Fruit fly (Drosophila melanogaster) whole organism, embryonic: ENCODE results near the gene CG17959.

Source experiments
- ATbp ChIP-seq: fragments of 200-800 bp; sonication (Bioruptor generic); optimal IDR thresholded peaks from 2 replicates; lab custom pipeline; 2017; ENCODE audit warnings: missing biosample characterization, mild to moderate bottlenecking, missing genetic modification characterization, missing genetic modification reagents
- Atf6 ChIP-seq: fragments of 200-800 bp; sonication (Bioruptor generic); IDR thresholded peaks from 2 replicates; pipeline ENCODE4 v1.3.6; 2022; ENCODE audit warnings: missing biosample characterization, missing genetic modification characterization
- B-H2 ChIP-seq: fragments of 200-800 bp; sonication (Bioruptor generic); optimal IDR thresholded peaks from 2 replicates; lab custom pipeline; 2018; ENCODE audit warnings: missing biosample characterization, mild to moderate bottlenecking, missing genetic modification characterization
- CG1529 ChIP-seq: fragments of 200-800 bp; sonication (Bioruptor generic); optimal IDR thresholded peaks from 3 replicates; lab custom pipeline; 2018; ENCODE audit warnings: missing biosample characterization, missing genetic modification characterization
- CG16863 ChIP-seq: fragments of 200-800 bp; sonication (Bioruptor generic); optimal IDR thresholded peaks from 3 replicates; lab custom pipeline; 2016; ENCODE audit warnings: missing biosample characterization, missing genetic modification characterization
- CG17568 ChIP-seq: fragments of 200-800 bp; sonication (Bioruptor generic); optimal IDR thresholded peaks from 2 replicates; lab custom pipeline; 2018; ENCODE audit warnings: missing biosample characterization, mild to moderate bottlenecking, missing genetic modification characterization, moderate library complexity
- CG17612 ChIP-seq: fragments of 200-800 bp; sonication (Bioruptor generic); IDR thresholded peaks from 2 replicates; pipeline ENCODE4 v1.3.6; 2022; ENCODE audit warnings: missing biosample characterization, missing genetic modification characterization
- CG2202 ChIP-seq: fragments of 200-800 bp; sonication (Bioruptor generic); optimal IDR thresholded peaks from 2 replicates; lab custom pipeline; 2018; ENCODE audit warnings: missing biosample characterization, mild to moderate bottlenecking, missing genetic modification characterization
- CG30403 ChIP-seq: fragments of 200-800 bp; sonication (Bioruptor generic); optimal IDR thresholded peaks from 3 replicates; lab custom pipeline; 2016; ENCODE audit warnings: missing biosample characterization, missing genetic modification characterization
- CG3163 ChIP-seq: fragments of 200-800 bp; sonication (Bioruptor generic); optimal IDR thresholded peaks from 3 replicates; lab custom pipeline; 2016; ENCODE audit warnings: missing biosample characterization, missing genetic modification characterization
- CG33557 ChIP-seq: fragments of 200-800 bp; sonication (Bioruptor generic); optimal IDR thresholded peaks from 2 replicates; lab custom pipeline; 2019; ENCODE audit warnings: missing biosample characterization, mild to moderate bottlenecking, missing genetic modification characterization, moderate library complexity
- CG34376 ChIP-seq: fragments of 200-800 bp; sonication (Bioruptor generic); optimal IDR thresholded peaks from 2 replicates; lab custom pipeline; 2018; ENCODE audit warnings: missing biosample characterization, mild to moderate bottlenecking, missing genetic modification characterization
- CG3847 ChIP-seq: fragments of 200-800 bp; sonication (Bioruptor generic); IDR thresholded peaks from 2 replicates; pipeline ENCODE4 v1.3.6; 2022; ENCODE audit warnings: missing biosample characterization, missing genetic modification characterization
- CG42726 ChIP-seq: fragments of 200-800 bp; sonication (Bioruptor generic); IDR thresholded peaks from 2 replicates; pipeline ENCODE4 v1.3.6; 2022; ENCODE audit warnings: missing biosample characterization, missing genetic modification characterization; ENCODE audit not compliant: partially characterized antibody
- CG43689 ChIP-seq: fragments of 200-800 bp; sonication (Bioruptor generic); IDR thresholded peaks from 2 replicates; pipeline ENCODE4 v1.3.6; 2022; ENCODE audit warnings: missing biosample characterization, missing genetic modification characterization
- CG4730 ChIP-seq: fragments of 200-800 bp; sonication (Bioruptor generic); IDR thresholded peaks from 2 replicates; pipeline ENCODE4 v1.3.6; 2022; ENCODE audit warnings: missing biosample characterization, missing genetic modification characterization
- CG6683 ChIP-seq: fragments of 200-800 bp; sonication (Bioruptor generic); optimal IDR thresholded peaks from 2 replicates; lab custom pipeline; 2017; ENCODE audit warnings: missing biosample characterization, mild to moderate bottlenecking, missing genetic modification characterization, missing genetic modification reagents
- CG6854 ChIP-seq: fragments of 200-800 bp; sonication (Bioruptor generic); optimal IDR thresholded peaks from 3 replicates; lab custom pipeline; 2017; ENCODE audit warnings: missing biosample characterization, mild to moderate bottlenecking, missing genetic modification characterization
- CG8281 ChIP-seq: fragments of 200-800 bp; sonication (Bioruptor generic); optimal IDR thresholded peaks from 2 replicates; lab custom pipeline; 2018; ENCODE audit warnings: missing biosample characterization, mild to moderate bottlenecking, missing genetic modification characterization, moderate library complexity
- CG9437 ChIP-seq: fragments of 200-800 bp; sonication (Bioruptor generic); optimal IDR thresholded peaks from 2 replicates; lab custom pipeline; 2018; ENCODE audit warnings: missing biosample characterization, mild to moderate bottlenecking, missing genetic modification characterization
- CG9727 ChIP-seq: fragments of 200-800 bp; sonication (Bioruptor generic); optimal IDR thresholded peaks from 3 replicates; lab custom pipeline; 2017; ENCODE audit warnings: missing biosample characterization, mild to moderate bottlenecking, missing genetic modification characterization
- Chrac-16 ChIP-seq: fragments of 200-800 bp; sonication (Bioruptor generic); optimal IDR thresholded peaks from 3 replicates; lab custom pipeline; 2016; ENCODE audit warnings: missing biosample characterization, missing genetic modification characterization
- Dll ChIP-seq: fragments of 200-800 bp; sonication (Bioruptor generic); IDR thresholded peaks from 4 replicates; pipeline ENCODE4 v1.3.6; 2022; ENCODE audit warnings: missing biosample characterization, missing genetic modification characterization; ENCODE audit not compliant: partially characterized antibody
- Dp ChIP-seq: fragments of 200-800 bp; sonication (Bioruptor generic); optimal IDR thresholded peaks from 2 replicates; lab custom pipeline; 2018; ENCODE audit warnings: missing biosample characterization, mild to moderate bottlenecking, missing genetic modification characterization, moderate library complexity
- Dref ChIP-seq: fragments of 200-800 bp; sonication (Bioruptor generic); IDR thresholded peaks from 2 replicates; pipeline ENCODE4 v1.3.6; 2022; ENCODE audit warnings: missing biosample characterization, missing genetic modification characterization
- Elba2 ChIP-seq: fragments of 200-800 bp; sonication (Bioruptor generic); optimal IDR thresholded peaks from 3 replicates; lab custom pipeline; 2016; ENCODE audit warnings: missing biosample characterization, missing genetic modification characterization
- Fer1 ChIP-seq: fragments of 200-800 bp; sonication (Bioruptor generic); optimal IDR thresholded peaks from 2 replicates; lab custom pipeline; 2017; ENCODE audit warnings: missing biosample characterization, mild to moderate bottlenecking, missing genetic modification characterization
- Hand ChIP-seq: fragments of 200-800 bp; sonication (Bioruptor generic); optimal IDR thresholded peaks from 2 replicates; lab custom pipeline; 2017; ENCODE audit warnings: mild to moderate bottlenecking, missing biosample characterization, missing genetic modification reagents, missing genetic modification characterization
- Hr3 ChIP-seq: fragments of 200-800 bp; sonication (Bioruptor generic); optimal IDR thresholded peaks from 3 replicates; lab custom pipeline; 2016; ENCODE audit warnings: missing biosample characterization, missing genetic modification characterization
- MESR4 ChIP-seq: fragments of 200-800 bp; sonication (Bioruptor generic); optimal IDR thresholded peaks from 2 replicates; lab custom pipeline; 2018; ENCODE audit warnings: missing biosample characterization, mild to moderate bottlenecking, missing genetic modification characterization, moderate library complexity
- Mad ChIP-seq: fragments of 200-800 bp; sonication (Bioruptor generic); optimal IDR thresholded peaks from 2 replicates; lab custom pipeline; 2016; ENCODE audit warnings: missing biosample characterization, missing genetic modification characterization
- Max ChIP-seq: fragments of 200-800 bp; sonication (Bioruptor generic); optimal IDR thresholded peaks from 2 replicates; lab custom pipeline; 2016; ENCODE audit warnings: missing biosample characterization, mild to moderate bottlenecking, missing genetic modification characterization
- NK7.1 ChIP-seq: fragments of 200-800 bp; sonication (Bioruptor generic); optimal IDR thresholded peaks from 3 replicates; lab custom pipeline; 2016; ENCODE audit warnings: missing biosample characterization, missing genetic modification characterization
- Poxn ChIP-seq: fragments of 200-800 bp; sonication (Bioruptor generic); IDR thresholded peaks from 2 replicates; pipeline ENCODE4 v1.3.6; 2022; ENCODE audit warnings: missing biosample characterization, missing genetic modification characterization
- Sry-β ChIP-seq: fragments of 200-800 bp; sonication (Bioruptor generic); optimal IDR thresholded peaks from 2 replicates; lab custom pipeline; 2018; ENCODE audit warnings: missing biosample characterization, mild to moderate bottlenecking, missing genetic modification characterization, moderate library complexity
- bigmax ChIP-seq: fragments of 200-800 bp; sonication (Bioruptor generic); optimal IDR thresholded peaks from 2 replicates; lab custom pipeline; 2018; ENCODE audit warnings: missing biosample characterization, mild to moderate bottlenecking, missing genetic modification characterization
- bsh ChIP-seq, 2 experiments: fragments of 200-800 bp; sonication (Bioruptor generic); optimal IDR thresholded peaks; 2 replicates each; lab custom pipeline; 2017 to 2018; ENCODE audit warnings: mild to moderate bottlenecking in 2 of 2, missing biosample characterization in 2 of 2, missing genetic modification characterization in 2 of 2, moderate library complexity in 1 of 2
- caup ChIP-seq: fragments of 200-800 bp; sonication (Bioruptor generic); optimal IDR thresholded peaks from 3 replicates; lab custom pipeline; 2017; ENCODE audit warnings: missing biosample characterization, mild to moderate bottlenecking, missing genetic modification characterization, moderate library complexity; ENCODE audit not compliant: severe bottlenecking
- esg ChIP-seq: fragments of 200-800 bp; sonication (Bioruptor generic); conservative IDR thresholded peaks from 2 replicates; pipeline ENCODE4 v1.3.6; 2022; ENCODE audit warnings: missing biosample characterization, missing genetic modification characterization
- fru ChIP-seq: fragments of >200 bp; optimal IDR thresholded peaks from 2 replicates; lab custom pipeline; 2017
- lov ChIP-seq, 2 experiments: fragments of 200-800 bp in 1 of 2; fragments of >200 bp in 1 of 2; sonication (Bioruptor generic) in 1 of 2; IDR thresholded peaks in 1 of 2; optimal IDR thresholded peaks in 1 of 2; 2 replicates in 1 of 2; 3 replicates in 1 of 2; pipeline versions ENCODE4 v1.3.6 to Lab custom; 2017 to 2022; ENCODE audit warnings: missing biosample characterization in 1 of 2, missing genetic modification characterization in 1 of 2
- mirr ChIP-seq: fragments of 200-800 bp; sonication (Bioruptor generic); optimal IDR thresholded peaks from 3 replicates; lab custom pipeline; 2018; ENCODE audit warnings: missing biosample characterization, mild to moderate bottlenecking, missing genetic modification characterization
- org-1 ChIP-seq: fragments of 200-800 bp; sonication (Bioruptor generic); optimal IDR thresholded peaks from 2 replicates; lab custom pipeline; 2017; ENCODE audit warnings: missing biosample characterization, missing genetic modification characterization
- sc ChIP-seq, 3 experiments: fragments of >200 bp in 2 of 3; fragments of 200-800 bp in 1 of 3; sonication (Bioruptor generic) in 1 of 3; optimal IDR thresholded peaks; 2 replicates in 2 of 3; 3 replicates in 1 of 3; lab custom pipeline; 2017; ENCODE audit warnings: mild to moderate bottlenecking in 1 of 3, missing biosample characterization in 1 of 3, missing genetic modification characterization in 1 of 3, missing genetic modification reagents in 1 of 3
- sens ChIP-seq: fragments of 200-800 bp; sonication (Bioruptor generic); peaks from one replicate; lab custom pipeline; 2016; ENCODE audit warnings: missing biosample characterization, missing genetic modification characterization
- sob ChIP-seq: fragments of 200-800 bp; sonication (Bioruptor generic); IDR thresholded peaks from 2 replicates; pipeline ENCODE4 v1.3.6; 2022; ENCODE audit warnings: missing biosample characterization, missing genetic modification characterization
- stwl ChIP-seq: fragments of 200-800 bp; sonication (Bioruptor generic); optimal IDR thresholded peaks from 3 replicates; lab custom pipeline; 2018; ENCODE audit warnings: missing biosample characterization, mild to moderate bottlenecking, missing genetic modification characterization, moderate library complexity
- tna ChIP-seq: fragments of 200-800 bp; sonication (Bioruptor generic); IDR thresholded peaks from 2 replicates; pipeline ENCODE4 v1.3.6; 2022; ENCODE audit warnings: missing biosample characterization, missing genetic modification characterization; ENCODE audit not compliant: partially characterized antibody
- unc-4 ChIP-seq: fragments of 200-800 bp; sonication (Bioruptor generic); IDR thresholded peaks from 2 replicates; pipeline ENCODE4 v1.3.6; 2022; ENCODE audit warnings: missing biosample characterization, missing genetic modification characterization; ENCODE audit not compliant: partially characterized antibody

CG17959 gene

DNA sequence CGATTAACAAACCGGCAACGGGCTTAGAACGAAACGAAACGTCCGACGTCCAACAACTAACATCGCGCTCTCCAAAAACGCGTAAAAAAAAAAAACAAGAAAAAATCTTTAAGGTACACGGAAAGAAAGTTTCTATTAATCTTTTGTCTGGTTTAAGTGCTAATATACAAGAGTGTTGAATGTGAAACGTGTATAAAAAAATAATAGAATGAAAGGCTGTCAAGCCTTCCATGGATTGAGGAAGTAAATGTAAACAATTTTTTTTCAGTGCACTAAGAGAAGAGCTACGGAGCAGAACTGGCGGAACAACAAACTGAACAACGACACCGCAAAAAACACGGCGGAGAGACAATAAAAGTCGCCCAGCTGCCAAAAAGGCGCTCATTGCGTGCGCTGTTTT lies 27.2 kb upstream of the CG17959 start, which contains the start of gene CG3588 (continued):
- TF ChIP-seq CG17612 (peak; percentile 65; the same call in 1 of the 2 replicates), CG30403 (GFP tag; lab: Kevin White, UChicago) (peak; percentile 78), Chrac-16 (GFP tag; lab: Kevin White, UChicago) (peak; percentile 68), lov (optimal IDR thresholded peaks at IDR 0.05; lab: Kevin White, UChicago) (no peak), lov (GFP tag; IDR thresholded peaks at IDR 0.05; lab: Robert Waterston, UW) (0 out of 3 replicates have a peak, but pooled peaks have one; percentile 14), CG4730 (GFP tag; lab: Robert Waterston, UW) (peak; percentile 69), CG6683 (peak; percentile 33), CG6854 (GFP tag; lab: Kevin White, UChicago) (peak; percentile 60), mirr (GFP tag; lab: Kevin White, UChicago) (no peak), unc-4 (GFP tag; lab: Robert Waterston, UW) (no peak), Fer1 (peak; percentile 72), sc (optimal IDR thresholded peaks at IDR 0.05; lab: Kevin White, UChicago) (no peak), sc (GFP tag; optimal IDR thresholded peaks at IDR 0.05; lab: Kevin White, UChicago) (no peak), CG17568 (GFP tag; lab: Kevin White, UChicago) (peak; percentile 54), caup (GFP tag; lab: Kevin White, UChicago) (peak; percentile 77), fru (lab: Kevin White, UChicago) (no peak), bigmax (no peak), B-H2 (GFP tag; lab: Kevin White, UChicago) (peak; percentile 24), CG3847 (GFP tag; lab: Robert Waterston, UW) (peak; percentile 83), Dref (GFP tag; lab: Robert Waterston, UW) (no peak), ATbp (GFP tag; lab: Kevin White, UChicago) (peak; percentile 33), CG9437 (peak; percentile 45), NK7.1 (peak; percentile 42), sens (GFP tag; lab: Kevin White, UChicago) (no peak), MESR4 (GFP tag; lab: Kevin White, UChicago) (no peak), CG8281 (tag; lab: Kevin White, UChicago) (no peak), sob (GFP tag; lab: Robert Waterston, UW) (peak; percentile 79), CG42726 (GFP tag; lab: Robert Waterston, UW) (no peak), Hr3 (peak; percentile 53), Max (GFP tag; lab: Kevin White, UChicago) (peak; percentile 34), Poxn (GFP tag; lab: Robert Waterston, UW) (peak; percentile 50; the same call in 1 of the 2 replicates), stwl (no peak), esg (GFP tag; lab: Robert Waterston, UW) (peak; percentile 73), CG2202 (tag; lab: Kevin White, UChicago) (no peak), Sry-β (no peak), org-1 (GFP tag; lab: Kevin White, UChicago) (peak; percentile 36), CG16863 (peak; percentile 66), CG43689 (GFP tag; lab: Robert Waterston, UW) (no peak), CG1529 (peak; percentile 21), CG9727 (GFP tag; lab: Kevin White, UChicago) (peak; percentile 45), Atf6 (GFP tag; lab: Robert Waterston, UW) (peak; percentile 79), Mad (GFP tag; lab: Kevin White, UChicago) (peak; percentile 30), bsh (GFP tag; optimal IDR thresholded peaks at IDR 0.05; lab: Kevin White, UChicago) (peak in 1 of 2 experiments; percentile 66), Dp (no peak), Dll (GFP tag; lab: Robert Waterston, UW) (no peak), Elba2 (GFP tag; lab: Kevin White, UChicago) (no peak), tna (no peak), Hand (GFP tag; lab: Kevin White, UChicago) (peak; percentile 29), CG3163 (GFP tag; lab: Kevin White, UChicago) (peak; percentile 44), CG34376 (GFP tag; lab: Kevin White, UChicago) (peak; percentile 48), CG33557 (GFP tag; lab: Kevin White, UChicago) (no peak)
